Worm (Caenorhabditis elegans): ENCODE data around the gene grl-11.

DNA sequence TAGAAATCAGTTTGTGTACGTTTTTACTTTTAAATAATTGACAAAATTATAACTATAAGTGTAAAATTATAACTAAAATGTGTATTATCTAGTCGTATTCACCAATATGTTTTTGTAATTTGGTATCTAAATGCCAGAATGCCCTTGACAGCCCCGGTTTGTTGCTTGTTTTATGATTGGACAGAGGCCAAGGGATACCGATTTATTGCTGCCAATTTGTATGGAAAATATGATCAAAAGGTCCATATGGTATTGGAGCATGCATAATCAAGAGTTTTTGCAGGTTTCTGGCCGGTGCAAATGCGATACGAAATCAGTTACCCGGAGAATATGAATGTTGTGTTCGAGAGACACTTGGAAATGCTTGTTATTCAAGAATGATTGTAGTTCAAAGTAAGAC is 2.4 kb downstream of the grl-11 start:
- TF ChIP-seq nhr-11 (tag; optimal IDR thresholded peaks at IDR 0.05) (no peak), nhr-23 (tag; optimal IDR thresholded peaks at IDR 0.05) (no peak), skn-1 (tag; optimal IDR thresholded peaks at IDR 0.05) (no peak), pha-4 (tag; optimal IDR thresholded peaks at IDR 0.05) (no peak), lin-39 (tag; optimal IDR thresholded peaks at IDR 0.05) (no peak), nhr-28 (tag; optimal IDR thresholded peaks at IDR 0.05) (no peak), ztf-4 (tag; optimal IDR thresholded peaks at IDR 0.05) (no peak), ztf-11 (tag; optimal IDR thresholded peaks at IDR 0.05) (no peak), nhr-77 (tag; optimal IDR thresholded peaks at IDR 0.05) (no peak)
